Worm (Caenorhabditis elegans): ENCODE results near the gene srh-34.

The srh-34 gene

ce11 chrV:396309-396708 lies 50.2 kb downstream of the srh-34 start, which contains the start of gene nhr-253:
Gene nhr-253, plus strand, starts transcription at chrV:396593.
- TF ChIP-seq hlh-6 (tag; optimal IDR thresholded peaks at IDR 0.05) (no peak), pha-2 (tag; optimal IDR thresholded peaks at IDR 0.05) (no peak), lin-11 (tag; optimal IDR thresholded peaks at IDR 0.05) (no peak), zip-5 (tag; optimal IDR thresholded peaks at IDR 0.05) (no peak), tbx-2 (tag; optimal IDR thresholded peaks at IDR 0.05) (no peak), pat-9 (tag; optimal IDR thresholded peaks at IDR 0.05) (no peak), sdc-2 (tag; optimal IDR thresholded peaks at IDR 0.05) (no peak), ceh-6 (GFP tag; optimal IDR thresholded peaks at IDR 0.05) (no peak), lim-6 (tag; optimal IDR thresholded peaks at IDR 0.05) (no peak), ztf-16 (tag; optimal IDR thresholded peaks at IDR 0.05) (no peak), ceh-22 (tag; optimal IDR thresholded peaks at IDR 0.05) (no peak), ama-1 (optimal IDR thresholded peaks at IDR 0.05) (no peak), rnt-1 (tag; optimal IDR thresholded peaks at IDR 0.05) (no peak), gmeb-2 (tag; optimal IDR thresholded peaks at IDR 0.05) (no peak), elt-4 (tag; optimal IDR thresholded peaks at IDR 0.05) (no peak), F13H6.1 (tag; optimal IDR thresholded peaks at IDR 0.05) (no peak), ceh-45 (GFP tag; IDR thresholded peaks at IDR 0.05) (no peak), dve-1 (tag; optimal IDR thresholded peaks at IDR 0.05) (no peak), nfya-1 (tag; optimal IDR thresholded peaks at IDR 0.05) (no peak)

Data from whole organism, late embryonic.